Fruit fly (Drosophila melanogaster) whole organism, prepupa: ENCODE measurements around the gene mRpL51.

Source experiments
- Blimp-1 ChIP-seq: fragments of 200-800 bp; sonication (Bioruptor generic); optimal IDR thresholded peaks from 3 replicates; lab custom pipeline; 2017; ENCODE audit warnings: missing biosample characterization, missing genetic modification characterization, mild to moderate bottlenecking, moderate library complexity, missing genetic modification reagents
- CG10631 ChIP-seq: fragments of 200-800 bp; sonication (Bioruptor generic); optimal IDR thresholded peaks from 2 replicates; lab custom pipeline; 2016; ENCODE audit warnings: missing biosample characterization, missing genetic modification characterization
- CG10669 ChIP-seq: fragments of 200-800 bp; sonication (Bioruptor generic); optimal IDR thresholded peaks from 3 replicates; lab custom pipeline; 2018; ENCODE audit warnings: missing biosample characterization, mild to moderate bottlenecking, missing genetic modification characterization, moderate library complexity
- CG11294 ChIP-seq: fragments of 200-800 bp; sonication (Bioruptor generic); IDR thresholded peaks from 2 replicates; pipeline ENCODE4 v1.3.6; 2022; ENCODE audit warnings: missing biosample characterization, missing genetic modification characterization
- CG11762 ChIP-seq: fragments of 200-800 bp; sonication (Bioruptor generic); optimal IDR thresholded peaks from 3 replicates; lab custom pipeline; 2016; ENCODE audit warnings: missing biosample characterization, missing genetic modification characterization; ENCODE audit not compliant: insufficient read depth
- CG11902 ChIP-seq: fragments of 200-800 bp; sonication (Bioruptor generic); optimal IDR thresholded peaks from 3 replicates; lab custom pipeline; 2016; ENCODE audit warnings: missing biosample characterization, missing genetic modification characterization
- CG15336 ChIP-seq: fragments of 200-800 bp; sonication (Bioruptor generic); IDR thresholded peaks from 2 replicates; pipeline ENCODE4 v1.3.6; 2022; ENCODE audit warnings: missing biosample characterization, missing genetic modification characterization
- CG1621 ChIP-seq: fragments of 200-800 bp; sonication (Bioruptor generic); optimal IDR thresholded peaks from 3 replicates; lab custom pipeline; 2018; ENCODE audit warnings: missing biosample characterization, mild to moderate bottlenecking, missing genetic modification characterization
- CG16779 ChIP-seq: fragments of 200-800 bp; sonication (Bioruptor generic); optimal IDR thresholded peaks from 3 replicates; lab custom pipeline; 2017; ENCODE audit warnings: missing biosample characterization, mild to moderate bottlenecking, missing genetic modification characterization
- CG3032 ChIP-seq: fragments of 200-800 bp; optimal IDR thresholded peaks from 2 replicates; lab custom pipeline; 2019; ENCODE audit warnings: missing biosample characterization, mild to moderate bottlenecking, missing genetic modification characterization, moderate library complexity
- CG31627 ChIP-seq: fragments of 200-800 bp; sonication (Bioruptor generic); optimal IDR thresholded peaks from 3 replicates; lab custom pipeline; 2016; ENCODE audit warnings: missing biosample characterization, missing genetic modification characterization
- CG32006 ChIP-seq: fragments of 200-800 bp; sonication (Bioruptor generic); optimal IDR thresholded peaks from 3 replicates; lab custom pipeline; 2017; ENCODE audit warnings: missing biosample characterization, mild to moderate bottlenecking, missing genetic modification characterization
- CG34406 ChIP-seq: fragments of 200-800 bp; sonication (Bioruptor generic); optimal IDR thresholded peaks from 3 replicates; lab custom pipeline; 2016; ENCODE audit warnings: missing biosample characterization, missing genetic modification characterization
- CG3919 ChIP-seq: fragments of 200-800 bp; sonication (Bioruptor generic); optimal IDR thresholded peaks from 3 replicates; lab custom pipeline; 2016; ENCODE audit warnings: missing biosample characterization, missing genetic modification characterization
- CG6163 ChIP-seq: fragments of 200-800 bp; sonication (Bioruptor generic); IDR thresholded peaks from 3 replicates; pipeline ENCODE4 v1.3.6; 2022; ENCODE audit warnings: missing biosample characterization, missing genetic modification characterization
- CG6276 ChIP-seq: fragments of 200-800 bp; sonication (Bioruptor generic); optimal IDR thresholded peaks from 2 replicates; lab custom pipeline; 2017; ENCODE audit warnings: missing biosample characterization, mild to moderate bottlenecking, missing genetic modification characterization
- CG6792 ChIP-seq: fragments of 200-800 bp; sonication (Bioruptor generic); optimal IDR thresholded peaks from 3 replicates; lab custom pipeline; 2016; ENCODE audit warnings: missing biosample characterization, missing genetic modification characterization
- CG6808 ChIP-seq: fragments of 200-800 bp; sonication (Bioruptor generic); optimal IDR thresholded peaks from 3 replicates; lab custom pipeline; 2017; ENCODE audit warnings: missing biosample characterization, missing genetic modification characterization, mild to moderate bottlenecking, moderate library complexity, missing genetic modification reagents
- CG6854 ChIP-seq: fragments of 200-800 bp; sonication (Bioruptor generic); optimal IDR thresholded peaks from 2 replicates; lab custom pipeline; 2017; ENCODE audit warnings: missing biosample characterization, mild to moderate bottlenecking, missing genetic modification characterization
- CG8119 ChIP-seq: fragments of 200-800 bp; sonication (Bioruptor generic); IDR thresholded peaks from 3 replicates; pipeline ENCODE4 v1.3.6; 2022; ENCODE audit warnings: missing biosample characterization, missing genetic modification characterization
- CG8632 ChIP-seq: fragments of 200-800 bp; sonication (Bioruptor generic); optimal IDR thresholded peaks from 3 replicates; lab custom pipeline; 2016; ENCODE audit warnings: missing biosample characterization, missing genetic modification characterization
- Eip75B ChIP-seq: fragments of 200-800 bp; sonication (Bioruptor generic); optimal IDR thresholded peaks from 3 replicates; lab custom pipeline; 2016; ENCODE audit warnings: missing biosample characterization, missing genetic modification characterization
- Eip93F ChIP-seq: fragments of 200-800 bp; sonication (Bioruptor generic); optimal IDR thresholded peaks from 2 replicates; lab custom pipeline; 2016; ENCODE audit warnings: missing biosample characterization, mild to moderate bottlenecking, missing genetic modification characterization
- Ets21C ChIP-seq: fragments of 200-800 bp; sonication (Bioruptor generic); optimal IDR thresholded peaks from 3 replicates; lab custom pipeline; 2016; ENCODE audit warnings: missing biosample characterization, missing genetic modification characterization
- Ets96B ChIP-seq: fragments of 200-800 bp; optimal IDR thresholded peaks from 2 replicates; lab custom pipeline; 2019; ENCODE audit warnings: missing biosample characterization, mild to moderate bottlenecking, missing genetic modification characterization, moderate library complexity
- Gug ChIP-seq: fragments of 200-800 bp; sonication (Bioruptor generic); IDR thresholded peaks from 2 replicates; pipeline ENCODE4 v1.3.6; 2022; ENCODE audit warnings: missing biosample characterization, missing genetic modification characterization
- Hr38 ChIP-seq: sonication (Bioruptor generic); optimal IDR thresholded peaks from 2 replicates; lab custom pipeline; 2016; ENCODE audit warnings: missing biosample characterization, missing genetic modification characterization
- Hr39 ChIP-seq: fragments of 200-800 bp; sonication (Bioruptor generic); optimal IDR thresholded peaks from 2 replicates; lab custom pipeline; 2016; ENCODE audit warnings: missing biosample characterization, missing genetic modification characterization
- Hr4 ChIP-seq: fragments of 200-800 bp; sonication (Bioruptor generic); optimal IDR thresholded peaks from 3 replicates; lab custom pipeline; 2016; ENCODE audit warnings: missing biosample characterization, missing genetic modification characterization
- Lpt ChIP-seq: fragments of 200-800 bp; sonication (Bioruptor generic); optimal IDR thresholded peaks from 3 replicates; lab custom pipeline; 2016; ENCODE audit warnings: missing biosample characterization, missing genetic modification characterization
- OdsH ChIP-seq: fragments of 200-800 bp; sonication (Bioruptor generic); optimal IDR thresholded peaks from 3 replicates; lab custom pipeline; 2016; ENCODE audit warnings: missing biosample characterization, missing genetic modification characterization
- Smox ChIP-seq: fragments of 200-800 bp; sonication (Bioruptor generic); optimal IDR thresholded peaks from 3 replicates; lab custom pipeline; 2016; ENCODE audit warnings: missing biosample characterization, missing genetic modification characterization
- Sox14 ChIP-seq: fragments of 200-800 bp; sonication (Bioruptor generic); optimal IDR thresholded peaks from 3 replicates; lab custom pipeline; 2016; ENCODE audit warnings: missing biosample characterization, missing genetic modification characterization
- acj6 ChIP-seq: fragments of 200-800 bp; sonication (Bioruptor generic); optimal IDR thresholded peaks from 3 replicates; lab custom pipeline; 2016; ENCODE audit warnings: missing biosample characterization, missing genetic modification characterization
- cyc ChIP-seq: fragments of 200-800 bp; sonication (Bioruptor generic); optimal IDR thresholded peaks from 3 replicates; lab custom pipeline; 2016; ENCODE audit warnings: missing biosample characterization, missing genetic modification characterization
- dac ChIP-seq: fragments of 200-800 bp; sonication (Bioruptor generic); optimal IDR thresholded peaks from 2 replicates; lab custom pipeline; 2017; ENCODE audit warnings: missing biosample characterization, mild to moderate bottlenecking, missing genetic modification characterization
- dsx ChIP-seq: fragments of 200-800 bp; optimal IDR thresholded peaks from 3 replicates; lab custom pipeline; 2019; ENCODE audit warnings: missing biosample characterization, mild to moderate bottlenecking, missing genetic modification characterization, moderate library complexity; ENCODE audit not compliant: poor library complexity, severe bottlenecking
- eg ChIP-seq: fragments of 200-800 bp; sonication (Bioruptor generic); IDR thresholded peaks from 3 replicates; pipeline ENCODE4 v1.3.6; 2022; ENCODE audit warnings: missing biosample characterization, missing genetic modification characterization
- fd59A ChIP-seq: fragments of 200-800 bp; sonication (Bioruptor generic); optimal IDR thresholded peaks from 2 replicates; lab custom pipeline; 2017; ENCODE audit warnings: missing biosample characterization, mild to moderate bottlenecking, missing genetic modification characterization, missing genetic modification reagents
- fd85E ChIP-seq: fragments of 200-800 bp; sonication (Bioruptor generic); optimal IDR thresholded peaks from 3 replicates; lab custom pipeline; 2016; ENCODE audit warnings: missing biosample characterization, missing genetic modification characterization
- fkh ChIP-seq: fragments of 200-800 bp; sonication (Bioruptor generic); optimal IDR thresholded peaks from 3 replicates; lab custom pipeline; 2017; ENCODE audit warnings: missing biosample characterization, mild to moderate bottlenecking, missing genetic modification characterization, moderate library complexity
- lz ChIP-seq: fragments of 200-800 bp; sonication (Bioruptor generic); optimal IDR thresholded peaks from 3 replicates; lab custom pipeline; 2016; ENCODE audit warnings: missing biosample characterization, missing genetic modification characterization
- net ChIP-seq: fragments of 200-800 bp; sonication (Bioruptor generic); optimal IDR thresholded peaks from 3 replicates; lab custom pipeline; 2016; ENCODE audit warnings: missing biosample characterization, missing genetic modification characterization
- pdm3 ChIP-seq: fragments of 200-800 bp; sonication (Bioruptor generic); optimal IDR thresholded peaks from 3 replicates; lab custom pipeline; 2016; ENCODE audit warnings: missing biosample characterization, missing genetic modification characterization
- salr ChIP-seq, 2 experiments: fragments of 200-800 bp; sonication (Bioruptor generic); optimal IDR thresholded peaks; 3 replicates each; lab custom pipeline; 2016 to 2018; ENCODE audit warnings: missing biosample characterization in 2 of 2, missing genetic modification characterization in 2 of 2, mild to moderate bottlenecking in 1 of 2
- topi ChIP-seq: fragments of 200-800 bp; sonication (Bioruptor generic); optimal IDR thresholded peaks from 3 replicates; lab custom pipeline; 2016; ENCODE audit warnings: missing biosample characterization, missing genetic modification characterization
- vri ChIP-seq: fragments of 200-800 bp; sonication (Bioruptor generic); optimal IDR thresholded peaks from 3 replicates; lab custom pipeline; 2016; ENCODE audit warnings: missing biosample characterization, mild to moderate bottlenecking, missing genetic modification characterization

Gene mRpL51

DNA sequence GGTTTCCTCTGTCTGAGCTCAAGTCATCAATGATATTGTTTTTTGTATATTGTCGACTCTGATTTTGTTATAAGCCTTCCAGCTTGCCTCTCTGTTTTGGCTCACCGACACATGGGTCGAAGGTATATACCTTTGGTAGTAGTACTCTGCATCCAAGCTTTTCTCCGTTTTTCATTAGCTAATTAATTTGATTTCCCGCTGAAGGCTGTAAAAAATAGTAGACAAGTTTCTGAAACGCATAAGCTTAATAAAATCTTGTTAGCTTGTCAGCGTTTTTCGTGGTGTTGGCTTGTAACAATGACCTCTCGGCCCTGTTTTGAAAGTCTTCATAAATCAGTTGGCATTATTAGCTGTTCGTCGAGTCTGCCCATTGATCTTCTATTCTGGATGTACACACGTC, 36.4 kb downstream of the mRpL51 start:
- TF ChIP-seq net (GFP tag; lab: Kevin White, UChicago) (no peak), CG32006 (GFP tag; lab: Kevin White, UChicago) (no peak), CG34406 (GFP tag; lab: Kevin White, UChicago) (no peak), CG6792 (no peak), CG6854 (GFP tag; lab: Kevin White, UChicago) (no peak), cyc (GFP tag; lab: Kevin White, UChicago) (no peak), dsx (no peak), Hr38 (no peak), CG10669 (GFP tag; lab: Kevin White, UChicago) (no peak), eg (no peak), CG3032 (tag; lab: Kevin White, UChicago) (no peak), Sox14 (no peak), CG11902 (GFP tag; lab: Kevin White, UChicago) (no peak), OdsH (GFP tag; lab: Kevin White, UChicago) (no peak), CG6808 (no peak), Blimp-1 (GFP tag; lab: Kevin White, UChicago) (no peak)

DNA sequence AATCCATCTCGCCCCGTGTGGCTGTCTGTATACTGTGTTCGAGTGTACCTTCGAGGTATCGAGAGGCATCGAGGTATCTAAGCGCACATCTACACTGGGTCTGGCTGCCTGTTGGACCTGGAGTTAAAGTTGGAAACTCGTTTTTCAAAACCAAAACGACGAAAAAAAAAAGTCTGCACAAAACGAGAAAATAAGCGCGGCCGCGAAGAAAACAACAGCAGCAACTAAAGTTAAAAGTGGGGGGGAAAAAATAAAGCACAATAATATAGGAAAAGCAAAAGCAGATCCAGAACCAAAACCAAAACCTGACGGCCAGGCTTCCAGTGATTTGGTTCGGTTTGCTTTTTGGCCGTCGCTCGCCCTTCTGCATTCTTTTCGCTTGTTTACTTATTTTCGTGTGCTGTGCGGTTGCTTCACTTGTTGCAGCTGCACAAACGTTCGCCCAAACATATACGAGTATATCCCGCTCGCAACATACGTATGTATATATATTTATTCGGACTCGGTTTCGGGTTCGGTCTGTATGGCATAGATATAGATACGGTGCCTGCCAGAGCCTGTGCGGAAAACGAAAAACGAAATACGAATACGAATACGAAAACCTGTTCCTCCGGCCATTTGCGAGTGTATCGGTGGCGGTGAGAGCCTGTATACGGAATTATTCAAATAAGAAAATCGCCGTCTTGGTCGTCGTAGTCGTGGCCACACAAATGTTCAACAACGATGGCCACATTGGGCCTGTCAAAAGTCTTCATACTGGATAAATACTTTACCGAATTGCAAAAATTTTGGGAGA, 38.1 kb downstream of the mRpL51 start:
- TF ChIP-seq CG31627 (GFP tag; lab: Kevin White, UChicago) (no peak), fkh (peak; percentile 25), Hr38 (no peak), CG6163 (GFP tag; lab: Robert Waterston, UW) (peak; percentile 93), CG10631 (GFP tag; lab: Kevin White, UChicago) (peak; percentile 23), CG3032 (tag; lab: Kevin White, UChicago) (peak; percentile 77), CG32006 (GFP tag; lab: Kevin White, UChicago) (no peak), CG8119 (GFP tag; lab: Robert Waterston, UW) (peak; percentile 88), Smox (peak; percentile 9), Eip75B (GFP tag; lab: Kevin White, UChicago) (peak; percentile 74), Eip93F (peak; percentile 22), CG6276 (GFP tag; lab: Kevin White, UChicago) (peak; percentile 87), topi (GFP tag; lab: Kevin White, UChicago) (peak; percentile 52), dsx (peak; percentile 65), CG6792 (peak; percentile 59), CG6808 (peak; percentile 98), CG15336 (peak; percentile 81), CG6854 (GFP tag; lab: Kevin White, UChicago) (peak; percentile 93), CG10669 (GFP tag; lab: Kevin White, UChicago) (peak; percentile 86), Hr39 (no peak), Ets21C (GFP tag; lab: Kevin White, UChicago) (no peak), Sox14 (peak; percentile 22), pdm3 (GFP tag; lab: Kevin White, UChicago) (peak; percentile 35), net (GFP tag; lab: Kevin White, UChicago) (peak; percentile 73), Hr4 (peak; percentile 21), CG1621 (tag; lab: Kevin White, UChicago) (peak; percentile 88), acj6 (no peak), CG3919 (GFP tag; lab: Kevin White, UChicago) (peak; percentile 71), fd85E (GFP tag; lab: Kevin White, UChicago) (peak; percentile 38), CG16779 (tag; lab: Kevin White, UChicago) (peak; percentile 91), Ets96B (tag; lab: Kevin White, UChicago) (peak; percentile 79), CG8632 (peak; percentile 40), dac (GFP tag; lab: Kevin White, UChicago) (peak; percentile 48), Blimp-1 (GFP tag; lab: Kevin White, UChicago) (peak; percentile 48), salr (GFP tag; optimal IDR thresholded peaks at IDR 0.05; lab: Kevin White, UChicago) (peak; percentile 73 to 79), CG11762 (GFP tag; lab: Kevin White, UChicago) (no peak), CG11294 (GFP tag; lab: Robert Waterston, UW) (no peak), fd59A (peak; percentile 70), lz (GFP tag; lab: Kevin White, UChicago) (no peak), Lpt (GFP tag; lab: Kevin White, UChicago) (peak; percentile 82), vri (GFP tag; lab: Kevin White, UChicago) (peak; percentile 69), Gug (GFP tag; lab: Robert Waterston, UW) (no peak)
